Worm (Caenorhabditis elegans) whole organism, L4 larva: Measurements from ENCODE around the gene polq-1.

Source experiments
- T20F7.1 ChIP-seq: fragments of 200-800 bp; sonication (Bioruptor generic); optimal IDR thresholded peaks from 2 replicates; lab custom pipeline; 2018; ENCODE audit warnings: mild to moderate bottlenecking, missing genetic modification characterization, missing compliant biosample characterization
- snpc-4 ChIP-seq: fragments of 150-350 bp; optimal IDR thresholded peaks from 2 replicates; lab custom pipeline; 2014; ENCODE audit warnings: missing biosample characterization, missing genetic modification characterization
- unc-39 ChIP-seq: sonication (generic microtip); optimal IDR thresholded peaks from 2 replicates; lab custom pipeline; 2017; ENCODE audit warnings: missing biosample characterization, missing genetic modification characterization

DNA sequence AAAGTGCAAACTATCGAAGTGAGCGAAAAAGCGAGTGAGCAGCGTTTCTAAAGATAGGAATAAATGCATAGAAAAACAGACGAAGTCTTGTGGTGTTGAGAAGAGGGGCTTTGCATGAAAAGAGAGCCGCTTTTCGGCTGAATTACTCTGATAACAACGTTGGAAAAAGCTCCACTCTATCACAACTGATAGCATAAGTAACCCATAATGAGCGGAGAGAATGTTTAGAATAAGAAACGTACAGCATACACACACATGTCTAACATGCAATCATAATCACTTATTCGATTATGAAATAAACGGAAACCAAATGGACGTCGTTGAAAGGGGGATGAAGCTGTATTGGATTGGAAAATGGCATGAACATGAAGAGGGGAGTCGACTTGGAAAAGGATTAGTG is 37.3 kb upstream of the polq-1 start:
- TF ChIP-seq snpc-4 (tag; lab: Kevin White, UChicago) (no peak), T20F7.1 (GFP tag; lab: Kevin White, UChicago) (no peak), unc-39 (tag; lab: Kevin White, UChicago) (no peak)
